Worm (Caenorhabditis elegans): Measurements from ENCODE around the gene Y53G8AM.4.

DNA sequence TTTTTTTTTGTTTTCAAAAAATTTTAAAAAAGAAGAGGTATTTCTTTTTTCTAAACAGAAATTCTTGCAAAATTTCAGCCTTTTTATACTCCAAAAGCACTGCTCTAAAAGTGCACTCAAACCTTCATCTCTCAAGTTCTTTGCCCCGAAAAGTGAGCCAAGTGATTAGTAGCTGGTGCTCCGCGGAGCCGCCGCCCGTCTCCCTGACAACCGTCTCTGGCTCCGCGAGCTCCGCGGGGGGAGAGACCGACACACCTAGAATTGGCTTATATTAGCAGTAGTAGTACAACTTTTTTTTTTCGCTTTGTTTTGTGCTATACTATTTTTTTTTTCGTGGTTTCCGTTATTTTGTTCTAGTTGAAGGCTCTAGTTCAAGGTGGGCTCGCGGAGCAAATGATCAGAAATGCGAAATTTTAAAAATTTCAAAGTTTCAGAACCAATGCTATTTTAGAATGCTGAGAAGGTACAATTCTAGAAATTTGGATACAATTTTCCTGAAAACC is 22.8 kb downstream of the Y53G8AM.4 start, which contains the start of gene Y53G8AL.1:
- TF ChIP-seq zag-1 (tag; optimal IDR thresholded peaks at IDR 0.05) (no peak), pha-4 (GFP tag; IDR thresholded peaks at IDR 0.05) (no peak), pha-4 (tag; optimal IDR thresholded peaks at IDR 0.05) (no peak)

Measured in whole organism, L4 larva.